Worm (Caenorhabditis elegans): ENCODE data around the gene T07G12.2.

T07G12.2 gene

DNA sequence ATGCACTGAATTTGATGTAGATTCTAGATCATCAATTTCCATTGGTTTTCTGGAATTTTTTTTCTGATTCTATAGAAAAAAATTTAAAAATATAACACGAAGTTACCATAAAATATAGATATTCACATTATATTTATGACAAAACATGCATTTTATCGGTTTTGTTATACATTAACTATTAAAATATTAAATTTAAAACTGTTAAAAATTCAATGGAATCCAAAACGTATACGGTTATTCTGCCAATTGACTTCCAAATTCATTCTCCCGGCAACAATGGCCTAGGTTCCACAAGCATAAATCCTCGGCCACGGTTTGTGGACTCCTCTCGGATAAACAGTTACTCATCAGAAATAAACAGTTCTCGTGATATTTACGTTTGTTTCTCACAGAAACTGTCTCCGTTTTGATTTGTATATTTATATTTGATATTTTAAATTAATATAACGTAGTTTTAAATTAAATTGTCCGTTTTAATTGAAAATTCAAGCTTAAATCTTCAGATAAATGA, 46.8 kb upstream of the T07G12.2 start, which contains the start of the genes F01D4.5 and ced-5 (continued):
- TF ChIP-seq mes-4 (tag; optimal IDR thresholded peaks at IDR 0.05), result no peak
- peak; percentile 86; the same call in 1 of the 2 replicates for TF ChIP-seq nfya-2 (GFP tag; IDR thresholded peaks at IDR 0.05)
- TF ChIP-seq lin-54 (GFP tag; optimal IDR thresholded peaks at IDR 0.05), result peak; percentile 66
- no peak for TF ChIP-seq B0336.3 (GFP tag; IDR thresholded peaks at IDR 0.05)
- TF ChIP-seq bed-2 (GFP tag; IDR thresholded peaks at IDR 0.05), result peak; percentile 92
- no peak for TF ChIP-seq gei-17 (GFP tag; optimal IDR thresholded peaks at IDR 0.05)
- peak; percentile 80 for TF ChIP-seq F22D6.2 (tag; optimal IDR thresholded peaks at IDR 0.05)
- peak; percentile 31 for TF ChIP-seq F23B12.7 (tag; optimal IDR thresholded peaks at IDR 0.05; ENCODE audit: insufficient read depth)
- peak; percentile 93 for TF ChIP-seq ccch-3 (GFP tag; optimal IDR thresholded peaks at IDR 0.05)
- no peak for TF ChIP-seq mxl-1 (tag; optimal IDR thresholded peaks at IDR 0.05)
- no peak for TF ChIP-seq attf-3 (GFP tag; conservative IDR thresholded peaks at IDR 0.05)
- TF ChIP-seq rec-8 (tag; optimal IDR thresholded peaks at IDR 0.05), result peak; percentile 60 to 89
- no peak for TF ChIP-seq efl-1 (GFP tag; optimal IDR thresholded peaks at IDR 0.05)
- TF ChIP-seq B0019.2 (GFP tag; conservative IDR thresholded peaks at IDR 0.05), result 0 out of 2 replicates have a peak, but pooled peaks have one; percentile 51
- TF ChIP-seq mel-28 (tag; optimal IDR thresholded peaks at IDR 0.05; ENCODE audit: borderline replicate concordance), result no peak
- TF ChIP-seq let-526 (GFP tag; IDR thresholded peaks at IDR 0.05), result peak; percentile 79; the same call in 1 of the 2 replicates
- no peak for TF ChIP-seq hlh-12 (tag; optimal IDR thresholded peaks at IDR 0.05)
- TF ChIP-seq ceh-91 (GFP tag; IDR thresholded peaks at IDR 0.05), result 0 out of 2 replicates have a peak, but pooled peaks have one; percentile 22
- TF ChIP-seq F39B2.1 (GFP tag; IDR thresholded peaks at IDR 0.05), result no peak
- no peak for TF ChIP-seq Y53G8AR.9 (GFP tag; conservative IDR thresholded peaks at IDR 0.05)
- no peak for TF ChIP-seq ztf-3 (GFP tag; optimal IDR thresholded peaks at IDR 0.05)
- peak; percentile 78 for TF ChIP-seq lir-1 (GFP tag; conservative IDR thresholded peaks at IDR 0.05)
- peak; percentile 49 for TF ChIP-seq somi-1 (GFP tag; optimal IDR thresholded peaks at IDR 0.05)
- peak; percentile 42 for TF ChIP-seq tbp1 (GFP tag; optimal IDR thresholded peaks at IDR 0.05)
- no peak for TF ChIP-seq dpl-1 (GFP tag; optimal IDR thresholded peaks at IDR 0.05)
- TF ChIP-seq let-607 (tag; optimal IDR thresholded peaks at IDR 0.05), result peak in 1 of 2 experiments; percentile 72
- no peak for TF ChIP-seq dpff-1 (tag; optimal IDR thresholded peaks at IDR 0.05)
- TF ChIP-seq madf-10 (tag; optimal IDR thresholded peaks at IDR 0.05), result peak; percentile 62
- TF ChIP-seq hmg-1.2 (GFP tag; IDR thresholded peaks at IDR 0.05), result 0 out of 2 replicates have a peak, but pooled peaks have one; percentile 21
- no peak for TF ChIP-seq F55B11.4 (tag; optimal IDR thresholded peaks at IDR 0.05; ENCODE audit: borderline replicate concordance, insufficient read depth)
- peak; percentile 35 for TF ChIP-seq nhr-80 (tag; optimal IDR thresholded peaks at IDR 0.05)
- TF ChIP-seq chd-7 (tag; optimal IDR thresholded peaks at IDR 0.05), result peak; percentile 56
- TF ChIP-seq cebp-2 (GFP tag; IDR thresholded peaks at IDR 0.05), result peak; percentile 65; the same call in 1 of the 2 replicates
- TF ChIP-seq die-1 (tag; optimal IDR thresholded peaks at IDR 0.05), result no peak

DNA sequence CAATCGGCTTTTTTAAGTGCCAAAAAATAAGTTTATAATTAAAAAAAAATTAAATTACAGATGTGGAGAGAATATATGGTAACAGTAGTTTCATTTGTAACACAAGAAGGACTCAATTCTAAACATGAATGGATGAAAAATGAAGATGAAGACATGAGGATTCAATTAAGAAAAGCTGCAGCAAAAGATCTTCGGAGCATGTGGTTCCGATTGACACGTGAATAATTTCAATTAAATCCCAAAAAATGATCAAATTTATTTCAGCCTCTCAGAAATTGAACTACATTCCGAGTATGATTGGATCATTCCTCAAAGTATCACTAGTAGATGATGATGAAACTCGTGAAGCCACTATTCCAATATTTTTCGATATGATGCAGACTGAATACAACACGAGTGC, 41.1 kb upstream of the T07G12.2 start:
- TF ChIP-seq ztf-18 (tag; optimal IDR thresholded peaks at IDR 0.05) (no peak), ceh-100 (GFP tag; IDR thresholded peaks at IDR 0.05) (no peak), hmg-1.2 (GFP tag; IDR thresholded peaks at IDR 0.05) (no peak), cebp-2 (GFP tag; IDR thresholded peaks at IDR 0.05) (no peak), Y53F4B.3 (GFP tag; IDR thresholded peaks at IDR 0.05) (no peak), attf-5 (GFP tag; optimal IDR thresholded peaks at IDR 0.05) (no peak), K12H6.12 (tag; optimal IDR thresholded peaks at IDR 0.05) (no peak), B0019.2 (GFP tag; conservative IDR thresholded peaks at IDR 0.05) (no peak), F57C9.4 (tag; optimal IDR thresholded peaks at IDR 0.05) (no peak), attf-3 (GFP tag; conservative IDR thresholded peaks at IDR 0.05) (no peak), mel-28 (tag; optimal IDR thresholded peaks at IDR 0.05; ENCODE audit: borderline replicate concordance) (no peak), hsf-1 (GFP tag; IDR thresholded peaks at IDR 0.05) (no peak), lin-35 (GFP tag; optimal IDR thresholded peaks at IDR 0.05) (no peak), hrde-1 (tag; optimal IDR thresholded peaks at IDR 0.05; ENCODE audit: borderline replicate concordance) (no peak), ekl-4 (GFP tag; IDR thresholded peaks at IDR 0.05) (no peak), sdz-38 (tag; optimal IDR thresholded peaks at IDR 0.05) (no peak), ztf-22 (GFP tag; optimal IDR thresholded peaks at IDR 0.05) (no peak), D2030.7 (GFP tag; IDR thresholded peaks at IDR 0.05) (no peak), attf-6 (GFP tag; IDR thresholded peaks at IDR 0.05) (no peak)
